Fruit fly (Drosophila melanogaster) whole organism, wandering third instar larva: ENCODE results near the gene CG8673.

Experiments
- Dfd ChIP-seq: fragments of >200 bp; optimal IDR thresholded peaks from 2 replicates; lab custom pipeline; 2017; ENCODE audit warnings: missing biosample characterization, missing genetic modification characterization
- HLH106 ChIP-seq: fragments of 200-800 bp; optimal IDR thresholded peaks from 3 replicates; lab custom pipeline; 2019; ENCODE audit warnings: missing biosample characterization, mild to moderate bottlenecking, missing genetic modification characterization, moderate library complexity
- N ChIP-seq: fragments of >200 bp; optimal IDR thresholded peaks from 2 replicates; lab custom pipeline; 2018; ENCODE audit warnings: missing biosample characterization, missing external identifiers, missing genetic modification characterization
- OdsH ChIP-seq: fragments of 200-800 bp; sonication (Bioruptor generic); optimal IDR thresholded peaks from 2 replicates; lab custom pipeline; 2016; ENCODE audit warnings: missing biosample characterization, mild to moderate bottlenecking, missing genetic modification characterization
- dl ChIP-seq, 2 experiments: fragments of 175-275, 200-275 bp in 1 of 2; fragments of 200-275 bp in 1 of 2; sonication (Bioruptor generic); optimal IDR thresholded peaks; lab custom pipeline; 2018; ENCODE audit warnings: mild to moderate bottlenecking in 2 of 2, missing biosample characterization in 2 of 2, missing genetic modification characterization in 2 of 2, moderate library complexity in 2 of 2; ENCODE audit not compliant: partially characterized antibody in 2 of 2, insufficient read depth in 1 of 2
- dsf ChIP-seq: sonication (Bioruptor generic); optimal IDR thresholded peaks from 2 replicates; lab custom pipeline; 2016; ENCODE audit warnings: missing biosample characterization, missing genetic modification characterization, borderline replicate concordance
- fru ChIP-seq: fragments of 200-800 bp; sonication (Bioruptor generic); optimal IDR thresholded peaks from 3 replicates; lab custom pipeline; 2016; ENCODE audit warnings: missing biosample characterization, mild to moderate bottlenecking, missing genetic modification characterization
- tai ChIP-seq: sonication (Bioruptor generic); optimal IDR thresholded peaks from 2 replicates; lab custom pipeline; 2016; ENCODE audit warnings: missing biosample characterization, missing genetic modification characterization
- usp ChIP-seq: fragments of >200 bp; optimal IDR thresholded peaks from 2 replicates; lab custom pipeline; 2017; ENCODE audit warnings: missing biosample characterization, missing genetic modification characterization

DNA sequence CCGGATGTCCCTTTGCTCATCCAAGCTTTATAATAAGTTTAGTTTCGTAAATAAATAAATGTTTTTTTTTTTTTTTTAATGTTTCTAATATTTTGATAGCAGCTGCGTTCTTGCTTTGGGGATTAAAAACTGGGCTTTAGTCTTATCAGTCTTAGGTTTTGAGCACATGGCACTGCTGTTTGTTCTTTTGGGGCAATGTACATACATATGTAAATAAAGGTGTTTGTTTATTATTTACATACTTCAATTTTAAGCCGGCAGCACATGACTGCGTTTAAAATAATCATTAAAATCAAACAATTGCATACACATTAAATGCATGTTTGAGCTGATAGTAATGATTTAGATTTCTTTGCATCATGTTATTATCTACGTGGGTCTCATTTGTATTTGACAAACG lies 40.1 kb downstream of the CG8673 start:
- peak; percentile 47 for TF ChIP-seq OdsH (GFP tag; lab: Kevin White, UChicago)
- TF ChIP-seq usp (GFP tag; lab: Kevin White, UChicago): no peak
- TF ChIP-seq Dfd: no peak
- TF ChIP-seq HLH106: peak; percentile 5
- peak; percentile 35 for TF ChIP-seq dsf (GFP tag; lab: Kevin White, UChicago)
- TF ChIP-seq N: no peak
- no peak for TF ChIP-seq dl (GFP tag; optimal IDR thresholded peaks at IDR 0.05; lab: Kevin White, UChicago; ENCODE audit: insufficient read depth in 1 of 2, partially characterized antibody in 2 of 2)
- peak; percentile 62 for TF ChIP-seq tai (GFP tag; lab: Kevin White, UChicago)
- TF ChIP-seq fru (GFP tag; lab: Kevin White, UChicago): no peak
